Worm (Caenorhabditis elegans) whole organism, L3 larva: Measurements from ENCODE around the gene nipi-3.
A peak's percentile ranks its signal among the peaks of the same experiment; 100 is the strongest.

Experiments used
- R02D3.7 ChIP-seq: fragments of 150-350 bp; optimal IDR thresholded peaks from 2 replicates; lab custom pipeline; 2014; ENCODE audit warnings: missing biosample characterization, missing genetic modification characterization
- ZK546.5 ChIP-seq: sonication (generic microtip); optimal IDR thresholded peaks from 2 replicates; lab custom pipeline; 2017; ENCODE audit warnings: missing biosample characterization, missing genetic modification characterization
- aly-2 ChIP-seq: fragments of 150-350 bp; optimal IDR thresholded peaks from 2 replicates; lab custom pipeline; 2014; ENCODE audit warnings: missing biosample characterization, missing genetic modification characterization
- ama-1 ChIP-seq: fragments of 150-350 bp; optimal IDR thresholded peaks from 2 replicates; lab custom pipeline; 2018
- ceh-28 ChIP-seq: fragments of 150-350 bp; optimal IDR thresholded peaks from 2 replicates; lab custom pipeline; 2014; ENCODE audit warnings: missing biosample characterization, missing genetic modification reagents, missing genetic modification characterization
- ceh-82 ChIP-seq: fragments of 150-350 bp; optimal IDR thresholded peaks from 2 replicates; lab custom pipeline; 2014; ENCODE audit warnings: missing biosample characterization, missing genetic modification characterization
- daf-12 ChIP-seq: fragments of 150-350 bp; optimal IDR thresholded peaks from 2 replicates; lab custom pipeline; 2014; ENCODE audit warnings: missing biosample characterization, missing genetic modification reagents, missing genetic modification characterization
- egl-5 ChIP-seq: fragments of 150-350 bp; optimal IDR thresholded peaks from 2 replicates; lab custom pipeline; 2017; ENCODE audit warnings: missing biosample characterization, missing genetic modification reagents, missing genetic modification characterization, inconsistent platforms
- elt-1 ChIP-seq: fragments of 150-350 bp; optimal IDR thresholded peaks from 2 replicates; lab custom pipeline; 2014; ENCODE audit warnings: missing biosample characterization, missing genetic modification characterization
- elt-2 ChIP-seq: sonication (generic microtip); optimal IDR thresholded peaks from 2 replicates; lab custom pipeline; 2016; ENCODE audit warnings: missing genetic modification reagents, mild to moderate bottlenecking, missing genetic modification characterization, missing compliant biosample characterization
- elt-3 ChIP-seq, 3 experiments: fragments of 150-350 bp in 1 of 3; sonication (generic microtip) in 2 of 3; optimal IDR thresholded peaks; 2 replicates in 2 of 3; 4 replicates in 1 of 3; lab custom pipeline; 2014 to 2017; ENCODE audit warnings: missing biosample characterization in 3 of 3, missing genetic modification characterization in 3 of 3
- eor-1 ChIP-seq, 2 experiments: fragments of 150-350 bp; optimal IDR thresholded peaks; 2 replicates each; lab custom pipeline; 2014 to 2018; ENCODE audit warnings: missing biosample characterization in 2 of 2, missing genetic modification characterization in 2 of 2
- fkh-10 ChIP-seq: sonication (generic microtip); optimal IDR thresholded peaks from 2 replicates; lab custom pipeline; 2017; ENCODE audit warnings: missing biosample characterization, missing genetic modification reagents, missing genetic modification characterization
- fkh-2 ChIP-seq: fragments of 150-350 bp; optimal IDR thresholded peaks from 2 replicates; lab custom pipeline; 2014; ENCODE audit warnings: missing biosample characterization, missing genetic modification reagents, missing genetic modification characterization
- fos-1 ChIP-seq: fragments of 150-350 bp; optimal IDR thresholded peaks from 2 replicates; lab custom pipeline; 2014; ENCODE audit warnings: missing biosample characterization, missing genetic modification characterization
- hmg-11 ChIP-seq: sonication (generic microtip); optimal IDR thresholded peaks from 2 replicates; lab custom pipeline; 2016; ENCODE audit warnings: missing genetic modification characterization, missing compliant biosample characterization
- jun-1 ChIP-seq: fragments of 150-350 bp; optimal IDR thresholded peaks from 2 replicates; lab custom pipeline; 2014; ENCODE audit warnings: missing biosample characterization, missing genetic modification reagents, missing genetic modification characterization
- lin-39 ChIP-seq: fragments of 150-350 bp; optimal IDR thresholded peaks from 2 replicates; lab custom pipeline; 2018; ENCODE audit warnings: missing biosample characterization, missing genetic modification reagents, missing genetic modification characterization
- lsy-12 ChIP-seq: sonication (generic microtip); optimal IDR thresholded peaks from 2 replicates; lab custom pipeline; 2016; ENCODE audit warnings: mild to moderate bottlenecking, missing genetic modification characterization, missing compliant biosample characterization
- mdl-1 ChIP-seq: fragments of 150-350 bp; optimal IDR thresholded peaks from 2 replicates; lab custom pipeline; 2014; ENCODE audit warnings: missing biosample characterization, missing genetic modification characterization
- mml-1 ChIP-seq: fragments of 150-350 bp; sonication (generic microtip); optimal IDR thresholded peaks from 3 replicates; lab custom pipeline; 2014; ENCODE audit warnings: missing biosample characterization, missing genetic modification characterization
- nfya-1 ChIP-seq: sonication (generic microtip); optimal IDR thresholded peaks from 2 replicates; lab custom pipeline; 2017; ENCODE audit warnings: missing genetic modification characterization, mild to moderate bottlenecking, missing compliant biosample characterization, antibody characterized with exemption, moderate library complexity; ENCODE audit not compliant: insufficient read depth
- nhr-11 ChIP-seq: fragments of 150-350 bp; optimal IDR thresholded peaks from 2 replicates; lab custom pipeline; 2014; ENCODE audit warnings: missing biosample characterization, missing genetic modification characterization
- nhr-12 ChIP-seq: fragments of 150-350 bp; optimal IDR thresholded peaks from 2 replicates; lab custom pipeline; 2014; ENCODE audit warnings: missing biosample characterization, missing genetic modification characterization
- nhr-23 ChIP-seq: fragments of 150-350 bp; optimal IDR thresholded peaks from 2 replicates; lab custom pipeline; 2014; ENCODE audit warnings: missing biosample characterization, missing genetic modification reagents, missing genetic modification characterization
- nhr-28 ChIP-seq: fragments of 150-350 bp; optimal IDR thresholded peaks from 2 replicates; lab custom pipeline; 2014; ENCODE audit warnings: missing biosample characterization, missing genetic modification characterization
- nhr-43 ChIP-seq: sonication (generic microtip); optimal IDR thresholded peaks from 2 replicates; lab custom pipeline; 2016; ENCODE audit warnings: mild to moderate bottlenecking, missing genetic modification characterization, missing compliant biosample characterization; ENCODE audit not compliant: poor library complexity, severe bottlenecking
- nhr-67 ChIP-seq: fragments of 150-350 bp; optimal IDR thresholded peaks from 2 replicates; lab custom pipeline; 2014; ENCODE audit warnings: missing biosample characterization, missing genetic modification characterization
- nhr-76 ChIP-seq: fragments of 150-350 bp; sonication (generic microtip); optimal IDR thresholded peaks from 5 replicates; lab custom pipeline; 2014; ENCODE audit warnings: missing biosample characterization, missing genetic modification characterization
- pha-4 ChIP-seq: fragments of 150-350 bp; optimal IDR thresholded peaks from 2 replicates; lab custom pipeline; 2014; ENCODE audit warnings: missing biosample characterization, missing genetic modification reagents, missing genetic modification characterization
- sea-2 ChIP-seq: fragments of 150-350 bp; sonication (generic microtip); optimal IDR thresholded peaks from 4 replicates; lab custom pipeline; 2014; ENCODE audit warnings: missing biosample characterization, missing genetic modification reagents, missing genetic modification characterization
- skn-1 ChIP-seq: fragments of 150-350 bp; optimal IDR thresholded peaks from 2 replicates; lab custom pipeline; 2014; ENCODE audit warnings: missing biosample characterization, missing genetic modification characterization
- snpc-4 ChIP-seq: fragments of 150-350 bp; optimal IDR thresholded peaks from 2 replicates; lab custom pipeline; 2014; ENCODE audit warnings: missing biosample characterization, missing genetic modification characterization
- zag-1 ChIP-seq: fragments of 150-350 bp; optimal IDR thresholded peaks from 2 replicates; lab custom pipeline; 2014; ENCODE audit warnings: missing biosample characterization, missing genetic modification characterization
- ztf-11 ChIP-seq: fragments of 150-350 bp; optimal IDR thresholded peaks from 2 replicates; lab custom pipeline; 2014; ENCODE audit warnings: missing biosample characterization, missing genetic modification characterization
- ztf-4 ChIP-seq: fragments of 150-350 bp; optimal IDR thresholded peaks from 2 replicates; lab custom pipeline; 2014; ENCODE audit warnings: missing biosample characterization, missing genetic modification characterization

The nipi-3 gene

ce11 chrX:15569633-15570032 is 38.1 kb upstream of the nipi-3 start:
- TF ChIP-seq fos-1 (tag; lab: Kevin White, UChicago) (no peak), sea-2 (no peak), ama-1 (lab: Kevin White, UChicago) (no peak)
- TF ChIP-seq, all 47 proteins: peak for 0

ce11 chrX:15572021-15572420 is 35.7 kb upstream of the nipi-3 start:
- no peak for TF ChIP-seq daf-12 (tag; lab: Kevin White, UChicago)
- no peak for TF ChIP-seq fkh-2 (tag; lab: Kevin White, UChicago)
- no peak for TF ChIP-seq hmg-11
- TF ChIP-seq nhr-23 (tag; lab: Kevin White, UChicago) = no peak
- no peak for TF ChIP-seq elt-2 (tag; lab: Kevin White, UChicago)
- TF ChIP-seq ztf-4 (tag; lab: Kevin White, UChicago) = no peak
- TF ChIP-seq snpc-4 (tag; lab: Kevin White, UChicago) = no peak
- no peak for TF ChIP-seq pha-4 (tag; lab: Kevin White, UChicago)
- TF ChIP-seq mdl-1 (tag; lab: Kevin White, UChicago) = no peak
- TF ChIP-seq ZK546.5 (tag; lab: Kevin White, UChicago) = no peak
- no peak for TF ChIP-seq ceh-82
- TF ChIP-seq egl-5 (tag; lab: Kevin White, UChicago) = no peak
- no peak for TF ChIP-seq R02D3.7 (tag; lab: Kevin White, UChicago)
- no peak for TF ChIP-seq eor-1 (tag; optimal IDR thresholded peaks at IDR 0.05; lab: Kevin White, UChicago)
- no peak for TF ChIP-seq elt-1 (tag; lab: Kevin White, UChicago)
- no peak for TF ChIP-seq nhr-76 (tag; lab: Kevin White, UChicago)
- no peak for TF ChIP-seq elt-3 (tag; optimal IDR thresholded peaks at IDR 0.05; lab: Kevin White, UChicago)
- TF ChIP-seq aly-2 (tag; lab: Kevin White, UChicago) = no peak
- no peak for TF ChIP-seq nhr-11 (tag; lab: Kevin White, UChicago)
- TF ChIP-seq, all 47 proteins: peak for 0

ce11 chrX:15575460-15575859 is 32.3 kb upstream of the nipi-3 start:
- no peak for TF ChIP-seq nhr-43 (tag; lab: Kevin White, UChicago)
- TF ChIP-seq ceh-28 (tag; lab: Kevin White, UChicago) = no peak
- no peak for TF ChIP-seq hmg-11
- TF ChIP-seq nfya-1 = peak; percentile 23
- TF ChIP-seq fkh-2 (tag; lab: Kevin White, UChicago) = no peak
- no peak for TF ChIP-seq nhr-76 (tag; lab: Kevin White, UChicago)
- TF ChIP-seq nhr-12 = no peak
- peak; percentile 9 for TF ChIP-seq egl-5 (tag; lab: Kevin White, UChicago)

ce11 chrX:15576942-15577341 is 30.8 kb upstream of the nipi-3 start, which contains the start of gene K09A9.6:
Gene K09A9.6 (plus strand): TSS chrX:15577242.
- no peak for TF ChIP-seq snpc-4 (tag; lab: Kevin White, UChicago)
- TF ChIP-seq nhr-76 (tag; lab: Kevin White, UChicago) = no peak
- no peak for TF ChIP-seq zag-1 (tag; lab: Kevin White, UChicago)
- no peak for TF ChIP-seq ceh-28 (tag; lab: Kevin White, UChicago)
- no peak for TF ChIP-seq sea-2
- TF ChIP-seq hmg-11 = no peak
- no peak for TF ChIP-seq R02D3.7 (tag; lab: Kevin White, UChicago)
- TF ChIP-seq nhr-67 = no peak
- TF ChIP-seq lsy-12 (tag; lab: Kevin White, UChicago) = no peak
- no peak for TF ChIP-seq elt-2 (tag; lab: Kevin White, UChicago)
- no peak for TF ChIP-seq mml-1
- TF ChIP-seq fkh-2 (tag; lab: Kevin White, UChicago) = no peak
- TF ChIP-seq aly-2 (tag; lab: Kevin White, UChicago) = no peak
- no peak for TF ChIP-seq nhr-28
- TF ChIP-seq ama-1 (lab: Kevin White, UChicago) = no peak
- no peak for TF ChIP-seq fkh-10 (GFP tag; lab: Kevin White, UChicago)
- no peak for TF ChIP-seq ceh-82
- TF ChIP-seq lin-39 = no peak
- no peak for TF ChIP-seq ztf-11
- TF ChIP-seq elt-1 (tag; lab: Kevin White, UChicago) = no peak
- TF ChIP-seq, all 47 proteins: peak for 0

ce11 chrX:15585144-15585543 is 22.6 kb upstream of the nipi-3 start:
- no peak for TF ChIP-seq fkh-2 (tag; lab: Kevin White, UChicago)
- no peak for TF ChIP-seq zag-1 (tag; lab: Kevin White, UChicago)
- no peak for TF ChIP-seq nhr-76 (tag; lab: Kevin White, UChicago)
- no peak for TF ChIP-seq hmg-11
- TF ChIP-seq jun-1 = no peak
- no peak for TF ChIP-seq mdl-1 (tag; lab: Kevin White, UChicago)
- TF ChIP-seq aly-2 (tag; lab: Kevin White, UChicago) = no peak
- no peak for TF ChIP-seq skn-1
- TF ChIP-seq fos-1 (tag; lab: Kevin White, UChicago) = no peak
